Worm (Caenorhabditis elegans): ENCODE results near the gene acc-4.

ce11 chrIII:13461535-13461934 is 22.4 kb downstream of the acc-4 start:
- TF ChIP-seq ztf-29 (GFP tag; IDR thresholded peaks at IDR 0.05), result no peak
- no peak for TF ChIP-seq klf-2 (GFP tag; conservative IDR thresholded peaks at IDR 0.05)
- TF ChIP-seq T22C8.4 (GFP tag; IDR thresholded peaks at IDR 0.05), result no peak
- no peak for TF ChIP-seq ztf-23 (GFP tag; IDR thresholded peaks at IDR 0.05)
- TF ChIP-seq tab-1 (GFP tag; IDR thresholded peaks at IDR 0.05), result no peak
